Worm (Caenorhabditis elegans) whole organism, late embryonic: ENCODE data around the gene fbxa-100.

Experiments
- ahr-1 ChIP-seq: sonication (generic microtip); optimal IDR thresholded peaks from 2 replicates; lab custom pipeline; 2016; ENCODE audit warnings: missing genetic modification characterization, missing compliant biosample characterization
- che-1 ChIP-seq: sonication (generic microtip); optimal IDR thresholded peaks from 2 replicates; lab custom pipeline; 2016; ENCODE audit warnings: mild to moderate bottlenecking, missing genetic modification characterization, missing compliant biosample characterization
- pros-1 ChIP-seq: fragments of 150-350 bp; optimal IDR thresholded peaks from 2 replicates; lab custom pipeline; 2014; ENCODE audit warnings: missing biosample characterization, missing genetic modification reagents, missing genetic modification characterization
- unc-86 ChIP-seq: sonication (generic microtip); optimal IDR thresholded peaks from 2 replicates; lab custom pipeline; 2016; ENCODE audit warnings: missing genetic modification characterization, missing compliant biosample characterization

- TF ChIP-seq ahr-1: no peak
- no peak for TF ChIP-seq che-1 (tag; lab: Kevin White, UChicago)
- TF ChIP-seq unc-86 (tag; lab: Kevin White, UChicago): no peak
- no peak for TF ChIP-seq pros-1 (tag; lab: Kevin White, UChicago)
These were observed 37.6 kb downstream of the fbxa-100 start, which contains the start of gene T10C6.6 for ce11 chrV:16024300-16024699.
